Worm (Caenorhabditis elegans): ENCODE measurements around the gene T04F3.3.

T04F3.3 gene

ce11 chrV:11787258-11787657, 28.5 kb downstream of the T04F3.3 start, which contains the start of gene F55A11.7:
F55A11.7 (minus strand) TSS chrV:11787443.
- TF ChIP-seq aly-1 (tag; optimal IDR thresholded peaks at IDR 0.05) (no peak), hmg-4 (GFP tag; optimal IDR thresholded peaks at IDR 0.05) (no peak), ets-7 (tag; optimal IDR thresholded peaks at IDR 0.05) (no peak), hmbx-1 (tag; optimal IDR thresholded peaks at IDR 0.05) (no peak), tbx-37 (GFP tag; conservative IDR thresholded peaks at IDR 0.05) (no peak), ceh-36 (tag; optimal IDR thresholded peaks at IDR 0.05) (no peak), B0310.2 (tag; optimal IDR thresholded peaks at IDR 0.05) (no peak), pes-1 (GFP tag; IDR thresholded peaks at IDR 0.05) (no peak), sea-1 (GFP tag; conservative IDR thresholded peaks at IDR 0.05) (no peak), flt-1 (GFP tag; IDR thresholded peaks at IDR 0.05) (no peak), ama-1 (optimal IDR thresholded peaks at IDR 0.05) (no peak), tbx-11 (GFP tag; IDR thresholded peaks at IDR 0.05) (no peak), scrt-1 (GFP tag; IDR thresholded peaks at IDR 0.05) (no peak), tra-4 (tag; optimal IDR thresholded peaks at IDR 0.05) (no peak), ceh-13 (GFP tag; optimal IDR thresholded peaks at IDR 0.05) (no peak), hnd-1 (tag; optimal IDR thresholded peaks at IDR 0.05) (no peak), F13C5.2 (tag; optimal IDR thresholded peaks at IDR 0.05) (no peak)

- TF ChIP-seq F13C5.2 (tag; optimal IDR thresholded peaks at IDR 0.05) (no peak), hmbx-1 (tag; optimal IDR thresholded peaks at IDR 0.05) (no peak), B0310.2 (tag; optimal IDR thresholded peaks at IDR 0.05) (no peak), flt-1 (GFP tag; IDR thresholded peaks at IDR 0.05) (no peak), pes-1 (GFP tag; IDR thresholded peaks at IDR 0.05) (no peak), ets-7 (tag; optimal IDR thresholded peaks at IDR 0.05) (no peak), tbx-11 (GFP tag; IDR thresholded peaks at IDR 0.05) (no peak), hmg-4 (GFP tag; optimal IDR thresholded peaks at IDR 0.05) (no peak), tbx-37 (GFP tag; conservative IDR thresholded peaks at IDR 0.05) (no peak), ceh-13 (GFP tag; optimal IDR thresholded peaks at IDR 0.05) (no peak), hnd-1 (tag; optimal IDR thresholded peaks at IDR 0.05) (no peak), ceh-36 (tag; optimal IDR thresholded peaks at IDR 0.05) (no peak), scrt-1 (GFP tag; IDR thresholded peaks at IDR 0.05) (no peak), sea-1 (GFP tag; conservative IDR thresholded peaks at IDR 0.05) (no peak), ama-1 (optimal IDR thresholded peaks at IDR 0.05) (no peak), tra-4 (tag; optimal IDR thresholded peaks at IDR 0.05) (no peak), aly-1 (tag; optimal IDR thresholded peaks at IDR 0.05) (no peak)
Observed at ce11 chrV:11787742-11788238, 29.1 kb downstream of the T04F3.3 start, which contains the start of gene F55A11.8. F55A11.8 (plus strand) TSS chrV:11788188.

ce11 chrV:11789474-11789873, 30.7 kb downstream of the T04F3.3 start, which contains the start of gene D2023.1:
D2023.1 (plus strand) TSS chrV:11789550.
- TF ChIP-seq ceh-13 (GFP tag; optimal IDR thresholded peaks at IDR 0.05) = no peak

- TF ChIP-seq pes-1 (GFP tag; IDR thresholded peaks at IDR 0.05) (no peak), sea-1 (GFP tag; conservative IDR thresholded peaks at IDR 0.05) (no peak), ama-1 (optimal IDR thresholded peaks at IDR 0.05) (no peak), flt-1 (GFP tag; IDR thresholded peaks at IDR 0.05) (no peak), F13C5.2 (tag; optimal IDR thresholded peaks at IDR 0.05) (no peak), hnd-1 (tag; optimal IDR thresholded peaks at IDR 0.05) (no peak), aly-1 (tag; optimal IDR thresholded peaks at IDR 0.05) (no peak), ceh-13 (GFP tag; optimal IDR thresholded peaks at IDR 0.05) (no peak), hmg-4 (GFP tag; optimal IDR thresholded peaks at IDR 0.05) (no peak), ets-7 (tag; optimal IDR thresholded peaks at IDR 0.05) (no peak)
Observed at ce11 chrV:11794172-11794571, 35.4 kb downstream of the T04F3.3 start.

ce11 chrV:11795352-11795751, 36.6 kb downstream of the T04F3.3 start:
- TF ChIP-seq hnd-1 (tag; optimal IDR thresholded peaks at IDR 0.05) = no peak
- no peak for TF ChIP-seq pes-1 (GFP tag; IDR thresholded peaks at IDR 0.05)
- TF ChIP-seq sea-1 (GFP tag; conservative IDR thresholded peaks at IDR 0.05) = no peak
- no peak for TF ChIP-seq tra-4 (tag; optimal IDR thresholded peaks at IDR 0.05)
- no peak for TF ChIP-seq ceh-13 (GFP tag; optimal IDR thresholded peaks at IDR 0.05)
- no peak for TF ChIP-seq hmg-4 (GFP tag; optimal IDR thresholded peaks at IDR 0.05)
- no peak for TF ChIP-seq B0310.2 (tag; optimal IDR thresholded peaks at IDR 0.05)
- no peak for TF ChIP-seq ceh-36 (tag; optimal IDR thresholded peaks at IDR 0.05)
- TF ChIP-seq flt-1 (GFP tag; IDR thresholded peaks at IDR 0.05) = no peak
- TF ChIP-seq ets-7 (tag; optimal IDR thresholded peaks at IDR 0.05) = no peak
- no peak for TF ChIP-seq tbx-11 (GFP tag; IDR thresholded peaks at IDR 0.05)
- TF ChIP-seq aly-1 (tag; optimal IDR thresholded peaks at IDR 0.05) = no peak
- TF ChIP-seq tbx-37 (GFP tag; conservative IDR thresholded peaks at IDR 0.05) = no peak
- TF ChIP-seq F13C5.2 (tag; optimal IDR thresholded peaks at IDR 0.05) = no peak
- TF ChIP-seq scrt-1 (GFP tag; IDR thresholded peaks at IDR 0.05) = no peak
- TF ChIP-seq hmbx-1 (tag; optimal IDR thresholded peaks at IDR 0.05) = no peak
- no peak for TF ChIP-seq ama-1 (optimal IDR thresholded peaks at IDR 0.05)

ce11 chrV:11796343-11796742, 37.6 kb downstream of the T04F3.3 start:
- no peak for TF ChIP-seq flt-1 (GFP tag; IDR thresholded peaks at IDR 0.05)
- TF ChIP-seq pes-1 (GFP tag; IDR thresholded peaks at IDR 0.05) = no peak
- no peak for TF ChIP-seq tbx-37 (GFP tag; conservative IDR thresholded peaks at IDR 0.05)
- TF ChIP-seq tbx-11 (GFP tag; IDR thresholded peaks at IDR 0.05) = no peak
- TF ChIP-seq ama-1 (optimal IDR thresholded peaks at IDR 0.05) = no peak
- TF ChIP-seq ceh-36 (tag; optimal IDR thresholded peaks at IDR 0.05) = no peak
- no peak for TF ChIP-seq hnd-1 (tag; optimal IDR thresholded peaks at IDR 0.05)
- no peak for TF ChIP-seq ets-7 (tag; optimal IDR thresholded peaks at IDR 0.05)
- TF ChIP-seq F13C5.2 (tag; optimal IDR thresholded peaks at IDR 0.05) = no peak
- no peak for TF ChIP-seq aly-1 (tag; optimal IDR thresholded peaks at IDR 0.05)

ce11 chrV:11797272-11797855, 38.6 kb downstream of the T04F3.3 start:
- no peak for TF ChIP-seq ceh-36 (tag; optimal IDR thresholded peaks at IDR 0.05)
- TF ChIP-seq scrt-1 (GFP tag; IDR thresholded peaks at IDR 0.05) = no peak
- no peak for TF ChIP-seq ets-7 (tag; optimal IDR thresholded peaks at IDR 0.05)

Measured in whole organism, early embryonic.